Worm (Caenorhabditis elegans): Measurements from ENCODE around the gene pck-1.

pck-1 gene

ce11 chrIII:63584-64316 lies 2.3 kb downstream of the pck-1 start:
- TF ChIP-seq nhr-76 (tag; optimal IDR thresholded peaks at IDR 0.05): no peak
- no peak for TF ChIP-seq egl-5 (tag; optimal IDR thresholded peaks at IDR 0.05)
- no peak for TF ChIP-seq unc-39 (tag; optimal IDR thresholded peaks at IDR 0.05)
- TF ChIP-seq ztf-4 (tag; optimal IDR thresholded peaks at IDR 0.05): no peak
- TF ChIP-seq tbx-2 (tag; optimal IDR thresholded peaks at IDR 0.05): peak; percentile 17
- no peak for TF ChIP-seq fos-1 (tag; optimal IDR thresholded peaks at IDR 0.05)
- TF ChIP-seq ZK546.5 (tag; optimal IDR thresholded peaks at IDR 0.05): no peak
- TF ChIP-seq ceh-82 (tag; optimal IDR thresholded peaks at IDR 0.05): no peak
- no peak for TF ChIP-seq mml-1 (tag; optimal IDR thresholded peaks at IDR 0.05)
- TF ChIP-seq lin-39 (tag; optimal IDR thresholded peaks at IDR 0.05): no peak
- peak; percentile 67 for TF ChIP-seq ama-1 (optimal IDR thresholded peaks at IDR 0.05)
- TF ChIP-seq nfya-1 (tag; optimal IDR thresholded peaks at IDR 0.05; ENCODE audit: insufficient read depth): no peak
- TF ChIP-seq nhr-43 (tag; optimal IDR thresholded peaks at IDR 0.05; ENCODE audit: poor library complexity, severe bottlenecking): no peak
- TF ChIP-seq nhr-67 (tag; optimal IDR thresholded peaks at IDR 0.05): no peak
- no peak for TF ChIP-seq pha-4 (tag; optimal IDR thresholded peaks at IDR 0.05)

DNA sequence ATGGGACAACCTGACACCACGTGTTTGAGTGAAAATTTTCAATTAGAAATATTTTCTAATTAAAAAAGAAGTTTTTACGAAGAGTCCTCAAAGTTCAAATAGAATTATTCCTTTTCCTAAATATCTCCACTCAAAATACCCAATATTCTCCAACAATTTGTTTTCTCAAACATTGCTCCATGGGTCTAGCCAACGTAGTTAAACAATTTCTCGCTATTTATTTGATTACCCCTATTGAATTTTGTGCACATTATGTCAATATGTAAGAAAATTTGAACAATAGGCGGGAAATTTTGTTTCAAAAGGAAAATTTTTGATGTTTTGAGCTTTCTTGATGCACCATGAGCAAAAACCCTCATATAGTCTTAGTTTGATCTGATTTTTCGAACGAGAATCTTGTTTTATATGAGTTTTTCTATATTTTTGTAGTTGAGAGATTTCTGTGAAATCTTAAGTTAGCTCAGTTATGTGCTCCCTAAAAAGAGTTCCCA lies 3.6 kb downstream of the pck-1 start:
- TF ChIP-seq tbx-2 (tag; optimal IDR thresholded peaks at IDR 0.05): peak; percentile 58
- TF ChIP-seq pha-4 (tag; optimal IDR thresholded peaks at IDR 0.05): peak; percentile 34
- no peak for TF ChIP-seq elt-1 (tag; optimal IDR thresholded peaks at IDR 0.05)
- TF ChIP-seq zag-1 (tag; optimal IDR thresholded peaks at IDR 0.05): peak; percentile 28
- no peak for TF ChIP-seq fos-1 (tag; optimal IDR thresholded peaks at IDR 0.05)
- peak in 1 of 3 experiments; percentile 78 for TF ChIP-seq elt-3 (tag; optimal IDR thresholded peaks at IDR 0.05)
- no peak for TF ChIP-seq ceh-82 (tag; optimal IDR thresholded peaks at IDR 0.05)
- TF ChIP-seq nhr-43 (tag; optimal IDR thresholded peaks at IDR 0.05; ENCODE audit: poor library complexity, severe bottlenecking): peak; percentile 10
- peak; percentile 41 for TF ChIP-seq ama-1 (optimal IDR thresholded peaks at IDR 0.05)
- peak; percentile 13 for TF ChIP-seq lin-39 (tag; optimal IDR thresholded peaks at IDR 0.05)
- peak; percentile 1 for TF ChIP-seq nhr-23 (tag; optimal IDR thresholded peaks at IDR 0.05)
- TF ChIP-seq mdl-1 (tag; optimal IDR thresholded peaks at IDR 0.05): no peak
- TF ChIP-seq snpc-4 (tag; optimal IDR thresholded peaks at IDR 0.05): no peak

DNA sequence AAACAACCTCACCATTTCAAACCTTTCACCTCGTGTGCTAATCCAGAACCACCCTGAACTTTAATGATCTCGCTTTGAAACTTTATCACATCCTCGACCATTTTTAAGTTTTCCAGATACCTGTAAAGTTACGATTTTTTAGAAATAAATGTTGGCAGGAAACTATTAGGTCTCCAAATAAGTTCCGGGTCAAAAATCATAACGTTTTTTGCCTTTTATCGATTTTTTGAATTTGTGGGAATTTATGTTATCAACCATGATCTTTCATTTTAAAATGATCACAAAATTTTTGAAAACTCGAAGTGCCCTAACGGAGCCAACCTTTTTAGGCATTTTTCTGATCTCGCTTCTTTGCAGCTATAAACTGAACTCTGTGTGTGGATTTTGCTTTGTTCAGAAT lies 5.0 kb downstream of the pck-1 start, which contains the start of gene btb-5:
TSS of gene btb-5 (minus strand) at position 101 of the 400 bp plus-strand sequence.
- no peak for TF ChIP-seq nfya-1 (tag; optimal IDR thresholded peaks at IDR 0.05; ENCODE audit: insufficient read depth)
- TF ChIP-seq elt-1 (tag; optimal IDR thresholded peaks at IDR 0.05): no peak
- TF ChIP-seq unc-39 (tag; optimal IDR thresholded peaks at IDR 0.05): no peak

ce11 chrIII:53696-54095 lies 12.4 kb downstream of the pck-1 start:
- TF ChIP-seq nfya-1 (tag; optimal IDR thresholded peaks at IDR 0.05; ENCODE audit: insufficient read depth) (no peak), nhr-11 (tag; optimal IDR thresholded peaks at IDR 0.05) (no peak), unc-62 (GFP tag; optimal IDR thresholded peaks at IDR 0.05) (no peak), sea-2 (GFP tag; optimal IDR thresholded peaks at IDR 0.05) (no peak), nhr-237 (tag; optimal IDR thresholded peaks at IDR 0.05) (no peak), unc-39 (tag; optimal IDR thresholded peaks at IDR 0.05) (no peak), pqm-1 (tag; optimal IDR thresholded peaks at IDR 0.05) (no peak), nhr-43 (tag; optimal IDR thresholded peaks at IDR 0.05; ENCODE audit: poor library complexity, severe bottlenecking) (no peak), elt-1 (tag; optimal IDR thresholded peaks at IDR 0.05) (no peak), ceh-28 (tag; optimal IDR thresholded peaks at IDR 0.05) (no peak), tbx-2 (tag; optimal IDR thresholded peaks at IDR 0.05) (no peak), R02D3.7 (tag; optimal IDR thresholded peaks at IDR 0.05) (no peak), nhr-67 (tag; optimal IDR thresholded peaks at IDR 0.05) (no peak), nhr-77 (tag; optimal IDR thresholded peaks at IDR 0.05) (no peak), lin-15B (tag; optimal IDR thresholded peaks at IDR 0.05) (no peak), eor-1 (tag; optimal IDR thresholded peaks at IDR 0.05) (no peak), ceh-82 (tag; optimal IDR thresholded peaks at IDR 0.05) (no peak), daf-12 (tag; optimal IDR thresholded peaks at IDR 0.05) (no peak), nhr-28 (tag; optimal IDR thresholded peaks at IDR 0.05) (no peak), ama-1 (optimal IDR thresholded peaks at IDR 0.05) (no peak)

All from whole organism, L3 larva.